Fruit fly (Drosophila melanogaster): Measurements from ENCODE around the gene Hsp67Bc.

The Hsp67Bc gene

DNA sequence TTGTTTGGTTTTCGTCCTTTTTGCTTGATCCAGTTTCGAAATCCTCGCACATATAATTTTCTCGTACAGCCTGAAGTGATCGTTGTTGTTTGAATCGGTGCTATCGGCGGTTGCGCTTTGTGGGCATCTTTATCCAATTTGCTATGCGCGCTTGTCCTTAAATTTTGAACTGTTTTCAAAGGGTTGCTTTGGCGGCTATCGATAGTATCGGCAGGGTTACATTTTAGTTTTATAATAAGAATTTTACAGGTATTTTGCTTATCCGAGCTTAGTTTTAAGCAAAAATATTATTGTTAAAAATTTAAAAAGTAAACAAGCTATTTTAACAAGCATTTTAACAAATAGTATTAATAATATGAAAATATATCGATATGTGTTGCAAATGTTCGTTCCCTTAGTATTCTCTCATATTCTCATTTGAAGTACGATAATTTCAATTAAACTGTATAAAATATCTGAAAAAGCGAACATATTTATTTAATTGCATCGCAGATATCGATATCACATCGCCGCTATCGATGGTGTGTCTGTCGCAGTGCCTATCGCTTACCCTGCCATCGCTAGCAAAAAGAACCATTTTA is 5.4 kb downstream of the Hsp67Bc start, which contains the start of the genes Klp67A and CG4452 (continued):
- peak; percentile 93 for TF ChIP-seq vnd (GFP tag; IDR thresholded peaks at IDR 0.05; ENCODE audit: partially characterized antibody)
- no peak for TF ChIP-seq unpg (GFP tag; optimal IDR thresholded peaks at IDR 0.05)
- TF ChIP-seq slp2 (GFP tag; optimal IDR thresholded peaks at IDR 0.05), result no peak
- peak; percentile 36 for TF ChIP-seq cato (GFP tag; optimal IDR thresholded peaks at IDR 0.05; ENCODE audit: borderline replicate concordance)
- no peak for TF ChIP-seq gro (GFP tag; optimal IDR thresholded peaks at IDR 0.05)
- TF ChIP-seq ap (GFP tag; IDR thresholded peaks at IDR 0.05), result no peak
- no peak; the same call in 1 of the 2 replicates for TF ChIP-seq CG31441 (GFP tag; IDR thresholded peaks at IDR 0.05)
- peak; percentile 22 for TF ChIP-seq mam (GFP tag; optimal IDR thresholded peaks at IDR 0.05)
- no peak for TF ChIP-seq oc (tag; optimal IDR thresholded peaks at IDR 0.05)
- TF ChIP-seq bowl (GFP tag; IDR thresholded peaks at IDR 0.05), result no peak
- no peak for TF ChIP-seq trh (GFP tag; optimal IDR thresholded peaks at IDR 0.05)
- no peak for TF ChIP-seq odd (GFP tag; optimal IDR thresholded peaks at IDR 0.05)
- no peak for TF ChIP-seq dm (GFP tag; optimal IDR thresholded peaks at IDR 0.05)
- TF ChIP-seq sima (GFP tag; optimal IDR thresholded peaks at IDR 0.05), result no peak
- no peak for TF ChIP-seq gcm2 (GFP tag; optimal IDR thresholded peaks at IDR 0.05)
- TF ChIP-seq toy (GFP tag; IDR thresholded peaks at IDR 0.05), result no peak
- no peak for TF ChIP-seq Gug (GFP tag; IDR thresholded peaks at IDR 0.05)
- no peak for TF ChIP-seq CG5180 (GFP tag; optimal IDR thresholded peaks at IDR 0.05)
- TF ChIP-seq salm (tag; optimal IDR thresholded peaks at IDR 0.05), result peak; percentile 13
- no peak for TF ChIP-seq eve (GFP tag; optimal IDR thresholded peaks at IDR 0.05)
- TF ChIP-seq CG6254 (GFP tag; optimal IDR thresholded peaks at IDR 0.05), result no peak
- TF ChIP-seq Trl (optimal IDR thresholded peaks at IDR 0.05), result no peak
- TF ChIP-seq Trl (GFP tag; optimal IDR thresholded peaks at IDR 0.05), result no peak
- TF ChIP-seq GATAe (GFP tag; conservative IDR thresholded peaks at IDR 0.05), result no peak
- TF ChIP-seq CG16815 (GFP tag; optimal IDR thresholded peaks at IDR 0.05), result no peak
- TF ChIP-seq cwo (GFP tag; optimal IDR thresholded peaks at IDR 0.05), result no peak
- no peak for TF ChIP-seq CG4707 (GFP tag; optimal IDR thresholded peaks at IDR 0.05)
- no peak for TF ChIP-seq Hmr (GFP tag; optimal IDR thresholded peaks at IDR 0.05)
- peak; percentile 79 for TF ChIP-seq nmo (GFP tag; optimal IDR thresholded peaks at IDR 0.05)
- TF ChIP-seq tin (GFP tag; optimal IDR thresholded peaks at IDR 0.05), result peak; percentile 55
- no peak for TF ChIP-seq CG6854 (GFP tag; optimal IDR thresholded peaks at IDR 0.05)
- TF ChIP-seq Ets65A (GFP tag), result no peak
- no peak for TF ChIP-seq h (optimal IDR thresholded peaks at IDR 0.05)
- peak; percentile 95 for TF ChIP-seq CG16813 (GFP tag; IDR thresholded peaks at IDR 0.05; ENCODE audit: partially characterized antibody)
- no peak for TF ChIP-seq CG7372 (GFP tag; IDR thresholded peaks at IDR 0.05)
- peak; percentile 51 for TF ChIP-seq grau (tag; optimal IDR thresholded peaks at IDR 0.05)
- TF ChIP-seq CG7928 (GFP tag; optimal IDR thresholded peaks at IDR 0.05), result peak; percentile 12
- TF ChIP-seq pan (optimal IDR thresholded peaks at IDR 0.05), result no peak
- TF ChIP-seq pan (GFP tag; optimal IDR thresholded peaks at IDR 0.05 in 1 of 2, IDR thresholded peaks at IDR 0.05 in 1 of 2), result peak in 1 of 2 experiments; percentile 5
- TF ChIP-seq danr (GFP tag; IDR thresholded peaks at IDR 0.05), result no peak
- no peak for TF ChIP-seq Nf-YB (GFP tag; optimal IDR thresholded peaks at IDR 0.05)
- TF ChIP-seq tx (GFP tag; optimal IDR thresholded peaks at IDR 0.05), result no peak
- TF ChIP-seq CG11247 (GFP tag; IDR thresholded peaks at IDR 0.05), result no peak
- TF ChIP-seq Xrp1 (GFP tag; IDR thresholded peaks at IDR 0.05), result peak; percentile 23; the same call in 1 of the 2 replicates
- TF ChIP-seq CG10274 (GFP tag; optimal IDR thresholded peaks at IDR 0.05), result no peak
- no peak for TF ChIP-seq Elba2 (GFP tag; optimal IDR thresholded peaks at IDR 0.05)
- no peak for TF ChIP-seq CG8089 (GFP tag; optimal IDR thresholded peaks at IDR 0.05)
- TF ChIP-seq Dad (GFP tag; optimal IDR thresholded peaks at IDR 0.05), result no peak
- peak; percentile 27 for TF ChIP-seq B-H2 (GFP tag; optimal IDR thresholded peaks at IDR 0.05)
- TF ChIP-seq NFAT (GFP tag; IDR thresholded peaks at IDR 0.05), result no peak
- peak; percentile 83 for TF ChIP-seq CG6791 (GFP tag; IDR thresholded peaks at IDR 0.05; ENCODE audit: partially characterized antibody)
- no peak for TF ChIP-seq zf30C (GFP tag; optimal IDR thresholded peaks at IDR 0.05)

Data from whole organism, embryonic.